Worm (Caenorhabditis elegans) whole organism, midembryonic: ENCODE data around the gene F40G9.9.

Experiments used
- cog-1 ChIP-seq: sonication (generic microtip); optimal IDR thresholded peaks from 2 replicates; lab custom pipeline; 2016; ENCODE audit warnings: missing genetic modification characterization, missing compliant biosample characterization
- tab-1 ChIP-seq: fragments of 200-800 bp; sonication (Bioruptor generic); IDR thresholded peaks from 2 replicates; pipeline ENCODE4 v1.3.6; 2022; ENCODE audit warnings: missing genetic modification characterization, missing compliant biosample characterization

- TF ChIP-seq cog-1 (tag; lab: Kevin White, UChicago) (no peak), tab-1 (no peak)
Observed at ce11 chrIII:143121-143520, 28.4 kb downstream of the F40G9.9 start, which contains the start of gene fbxb-82.
